Worm (Caenorhabditis elegans) whole organism, young adult: ENCODE data around the gene F10C1.3.

ENCODE experiments used
- ama-1 ChIP-seq, 3 experiments: fragments of 150-350 bp in 1 of 3; sonication (generic microtip) in 2 of 3; optimal IDR thresholded peaks; 2 replicates each; lab custom pipeline; 2014 to 2018; ENCODE audit warnings: missing biosample characterization in 2 of 3, missing genetic modification characterization in 2 of 3, missing genetic modification reagents in 2 of 3
- ccch-3 ChIP-seq: fragments of 200-800 bp; sonication (Bioruptor generic); optimal IDR thresholded peaks from 2 replicates; lab custom pipeline; 2018; ENCODE audit warnings: mild to moderate bottlenecking, missing genetic modification characterization, missing compliant biosample characterization
- ets-4 ChIP-seq: fragments of 200-800 bp; sonication (Bioruptor generic); optimal IDR thresholded peaks from 2 replicates; lab custom pipeline; 2018; ENCODE audit warnings: mild to moderate bottlenecking, missing genetic modification characterization, missing compliant biosample characterization
- him-1 ChIP-seq: sonication (generic microtip); optimal IDR thresholded peaks from 2 replicates; lab custom pipeline; 2016; ENCODE audit warnings: missing genotype, missing genetic modification reagents, missing genetic modification characterization, missing compliant biosample characterization
- lin-26 ChIP-seq: fragments of 200-800 bp; sonication (Bioruptor generic); IDR thresholded peaks from 2 replicates; pipeline ENCODE4 v1.3.6; 2022; ENCODE audit warnings: missing genetic modification reagents, missing genetic modification characterization, missing compliant biosample characterization
- rec-8 ChIP-seq, 2 experiments: sonication (generic microtip); optimal IDR thresholded peaks; 2 replicates each; lab custom pipeline; 2016; ENCODE audit warnings: mild to moderate bottlenecking in 2 of 2, missing genetic modification characterization in 2 of 2, missing genetic modification reagents in 2 of 2, missing genotype in 2 of 2, missing biosample characterization in 1 of 2, missing compliant biosample characterization in 1 of 2, moderate library complexity in 1 of 2
- repo-1 ChIP-seq: sonication (generic microtip); optimal IDR thresholded peaks from 2 replicates; lab custom pipeline; 2017; ENCODE audit warnings: mild to moderate bottlenecking, missing genetic modification characterization, missing compliant biosample characterization
- sdz-38 ChIP-seq: sonication (generic microtip); optimal IDR thresholded peaks from 2 replicates; lab custom pipeline; 2016; ENCODE audit warnings: missing genotype, missing genetic modification characterization, missing compliant biosample characterization
- snpc-1.3 ChIP-seq: sonication (generic microtip); optimal IDR thresholded peaks from 2 replicates; lab custom pipeline; 2017; ENCODE audit warnings: missing genetic modification characterization, mild to moderate bottlenecking, missing compliant biosample characterization, antibody characterized with exemption, moderate library complexity, missing genotype, missing genetic modification reagents; ENCODE audit not compliant: insufficient read depth
- snpc-4 ChIP-seq, 5 experiments: fragments of 150-350 bp in 1 of 5; sonication (generic microtip) in 4 of 5; optimal IDR thresholded peaks; 2 replicates each; lab custom pipeline; 2014 to 2018; ENCODE audit warnings: missing genetic modification characterization in 5 of 5, missing biosample characterization in 3 of 5, antibody characterized with exemption in 2 of 5, mild to moderate bottlenecking in 2 of 5, missing compliant biosample characterization in 2 of 5, missing genotype in 2 of 5, moderate library complexity in 2 of 5, missing genetic modification reagents in 1 of 5
- zim-3 ChIP-seq: sonication (generic microtip); optimal IDR thresholded peaks from 2 replicates; lab custom pipeline; 2017; ENCODE audit warnings: mild to moderate bottlenecking, missing genetic modification characterization, moderate library complexity, missing compliant biosample characterization

ce11 chrII:5799553-5799952 is 42.0 kb upstream of the F10C1.3 start, which contains the start of gene K05F1.8:
- TF ChIP-seq snpc-4 (GFP tag; optimal IDR thresholded peaks at IDR 0.05; lab: Kevin White, UChicago) (no peak), snpc-4 (tag; optimal IDR thresholded peaks at IDR 0.05; lab: Kevin White, UChicago) (no peak), sdz-38 (no peak), him-1 (tag; lab: Kevin White, UChicago) (no peak), ccch-3 (GFP tag; lab: Kevin White, UChicago) (no peak), rec-8 (tag; optimal IDR thresholded peaks at IDR 0.05; lab: Kevin White, UChicago) (no peak), ets-4 (GFP tag; lab: Kevin White, UChicago) (no peak), lin-26 (no peak), ama-1 (optimal IDR thresholded peaks at IDR 0.05; lab: Kevin White, UChicago) (no peak), ama-1 (GFP tag; optimal IDR thresholded peaks at IDR 0.05; lab: Kevin White, UChicago) (no peak), zim-3 (no peak), repo-1 (tag; lab: Kevin White, UChicago) (no peak), snpc-1.3 (tag; lab: Kevin White, UChicago) (no peak)
